Fruit fly (Drosophila melanogaster): ENCODE data around the gene CalpB.
A peak's percentile ranks its signal among the peaks of the same experiment; 100 is the strongest.

Gene CalpB

dm6 chr3L:9856430-9857218, 31.9 kb upstream of the CalpB start:
- TF ChIP-seq CTCF (optimal IDR thresholded peaks at IDR 0.05) (no peak), CG8478 (optimal IDR thresholded peaks at IDR 0.05) (no peak)

dm6 chr3L:9859624-9860023, 28.9 kb upstream of the CalpB start, which contains the start of gene CG10809:
CG10809 (minus strand) TSS chr3L:9859889.
- TF ChIP-seq CTCF (optimal IDR thresholded peaks at IDR 0.05) (peak in 1 of 2 experiments; percentile 8), CG8478 (optimal IDR thresholded peaks at IDR 0.05) (no peak)

dm6 chr3L:9863656-9864055, 24.9 kb upstream of the CalpB start:
- no peak for TF ChIP-seq CG8478 (optimal IDR thresholded peaks at IDR 0.05)
- no peak for TF ChIP-seq CTCF (optimal IDR thresholded peaks at IDR 0.05)

- TF ChIP-seq CTCF (optimal IDR thresholded peaks at IDR 0.05): no peak
- no peak for TF ChIP-seq CG8478 (optimal IDR thresholded peaks at IDR 0.05)
These were observed 24.1 kb upstream of the CalpB start, which contains the start of the genes iPLA2-VIA and Ciz1 for dm6 chr3L:9864275-9865052. iPLA2-VIA (minus strand) TSS chr3L:9864349. Ciz1 (plus strand) TSS chr3L:9864639.

- TF ChIP-seq CG8478 (optimal IDR thresholded peaks at IDR 0.05) (no peak), CTCF (optimal IDR thresholded peaks at IDR 0.05) (no peak)
These were observed 23.5 kb upstream of the CalpB start for dm6 chr3L:9865053-9865442.

dm6 chr3L:9872035-9872434, 16.5 kb upstream of the CalpB start:
- TF ChIP-seq CG8478 (optimal IDR thresholded peaks at IDR 0.05) (no peak), CTCF (optimal IDR thresholded peaks at IDR 0.05) (no peak)

- TF ChIP-seq CTCF (optimal IDR thresholded peaks at IDR 0.05) (no peak), CG8478 (optimal IDR thresholded peaks at IDR 0.05) (no peak)
These were observed 9.9 kb upstream of the CalpB start, which contains the start of gene CG34382 for dm6 chr3L:9878685-9879084. CG34382 (plus strand) TSS chr3L:9878985.

dm6 chr3L:9893983-9894382, 5.4 kb downstream of the CalpB start:
- no peak for TF ChIP-seq CTCF (optimal IDR thresholded peaks at IDR 0.05)
- TF ChIP-seq CG8478 (optimal IDR thresholded peaks at IDR 0.05): no peak

dm6 chr3L:9894643-9895042, 6.1 kb downstream of the CalpB start, which contains the start of the genes CG6709 and Hez:
CG6709 (minus strand) TSS chr3L:9894743.
Hez (minus strand) TSS chr3L:9894743.
- no peak for TF ChIP-seq CTCF (optimal IDR thresholded peaks at IDR 0.05)
- TF ChIP-seq CG8478 (optimal IDR thresholded peaks at IDR 0.05): no peak

- no peak for TF ChIP-seq CTCF (optimal IDR thresholded peaks at IDR 0.05)
- no peak for TF ChIP-seq CG8478 (optimal IDR thresholded peaks at IDR 0.05)
These were observed 8.7 kb downstream of the CalpB start for dm6 chr3L:9897164-9897783.

dm6 chr3L:9898355-9898754, 9.8 kb downstream of the CalpB start, which contains the start of the genes CG6707 and CG46387:
CG6707 (minus strand) TSS chr3L:9898575.
CG46387 (plus strand) TSS chr3L:9898626.
- peak; percentile 1 to 51 for TF ChIP-seq CTCF (optimal IDR thresholded peaks at IDR 0.05)
- no peak for TF ChIP-seq CG8478 (optimal IDR thresholded peaks at IDR 0.05)

dm6 chr3L:9899046-9899659, 10.6 kb downstream of the CalpB start, which contains the start of gene nudE:
nudE (plus strand) TSS chr3L:9899241.
- TF ChIP-seq CG8478 (optimal IDR thresholded peaks at IDR 0.05): no peak
- peak in 1 of 2 experiments; percentile 41 for TF ChIP-seq CTCF (optimal IDR thresholded peaks at IDR 0.05)

- TF ChIP-seq CTCF (optimal IDR thresholded peaks at IDR 0.05) (no peak), CG8478 (optimal IDR thresholded peaks at IDR 0.05) (no peak)
These were observed 16.4 kb downstream of the CalpB start for dm6 chr3L:9904988-9905387.

- no peak for TF ChIP-seq CG8478 (optimal IDR thresholded peaks at IDR 0.05)
- TF ChIP-seq CTCF (optimal IDR thresholded peaks at IDR 0.05): no peak
These were observed 19.2 kb downstream of the CalpB start, which contains the start of gene bma for dm6 chr3L:9907719-9908170. bma (plus strand) TSS chr3L:9908120.
